Fruit fly (Drosophila melanogaster): ENCODE measurements around the gene CalpC.

The CalpC gene

dm6 chrX:16331562-16332233, 6.1 kb downstream of the CalpC start (continued):
- TF ChIP-seq dm (GFP tag; optimal IDR thresholded peaks at IDR 0.05) (no peak), CG7357 (GFP tag; IDR thresholded peaks at IDR 0.05) (peak; percentile 12; the same call in 2 of the 3 replicates), trem (tag; optimal IDR thresholded peaks at IDR 0.05) (no peak), az2 (GFP tag; optimal IDR thresholded peaks at IDR 0.05) (no peak), CG30431 (GFP tag; optimal IDR thresholded peaks at IDR 0.05) (no peak), hbn (GFP tag; IDR thresholded peaks at IDR 0.05; ENCODE audit: partially characterized antibody) (peak; percentile 72), E2f2 (GFP tag; IDR thresholded peaks at IDR 0.05) (peak; percentile 34), Myb (GFP tag; optimal IDR thresholded peaks at IDR 0.05) (peak; percentile 84), wek (GFP tag; optimal IDR thresholded peaks at IDR 0.05) (peak; percentile 2), CG2678 (tag; optimal IDR thresholded peaks at IDR 0.05) (no peak), ranshi (GFP tag; IDR thresholded peaks at IDR 0.05) (no peak), pfk (GFP tag; optimal IDR thresholded peaks at IDR 0.05) (peak; percentile 95), Atf6 (GFP tag; IDR thresholded peaks at IDR 0.05) (no peak), Aef1 (GFP tag; IDR thresholded peaks at IDR 0.05) (no peak), CG9932 (GFP tag; IDR thresholded peaks at IDR 0.05) (peak; percentile 69), CG10565 (GFP tag; optimal IDR thresholded peaks at IDR 0.05) (no peak), jumu (GFP tag; optimal IDR thresholded peaks at IDR 0.05) (no peak), CG1647 (GFP tag; optimal IDR thresholded peaks at IDR 0.05) (no peak), slou (GFP tag; optimal IDR thresholded peaks at IDR 0.05) (no peak), br (optimal IDR thresholded peaks at IDR 0.05) (no peak), so (GFP tag; IDR thresholded peaks at IDR 0.05) (no peak), Sin3A (optimal IDR thresholded peaks at IDR 0.05) (peak; percentile 21), CHES-1-like (GFP tag; optimal IDR thresholded peaks at IDR 0.05) (peak; percentile 24), CG3281 (GFP tag; optimal IDR thresholded peaks at IDR 0.05) (no peak), Bgb (GFP tag; IDR thresholded peaks at IDR 0.05; ENCODE audit: partially characterized antibody) (peak; percentile 89), Fer1 (GFP tag; optimal IDR thresholded peaks at IDR 0.05) (no peak), CG9437 (GFP tag; optimal IDR thresholded peaks at IDR 0.05) (no peak), CG12299 (tag; optimal IDR thresholded peaks at IDR 0.05) (no peak), NFAT (GFP tag; IDR thresholded peaks at IDR 0.05) (no peak), Med (GFP tag) (peak; percentile 60), CG15514 (GFP tag; optimal IDR thresholded peaks at IDR 0.05) (peak; percentile 90), Chrac-16 (GFP tag; optimal IDR thresholded peaks at IDR 0.05) (no peak), shn (GFP tag; optimal IDR thresholded peaks at IDR 0.05) (no peak), insv (GFP tag; optimal IDR thresholded peaks at IDR 0.05) (no peak), stc (GFP tag; IDR thresholded peaks at IDR 0.05) (no peak), CG34224 (GFP tag; IDR thresholded peaks at IDR 0.05; ENCODE audit: partially characterized antibody) (peak; percentile 78), twi (tag; optimal IDR thresholded peaks at IDR 0.05) (no peak), dati (GFP tag; IDR thresholded peaks at IDR 0.05) (no peak), HLH4C (GFP tag; IDR thresholded peaks at IDR 0.05; ENCODE audit: partially characterized antibody) (peak; percentile 68), CG13894 (tag; optimal IDR thresholded peaks at IDR 0.05) (no peak), CG18599 (GFP tag; optimal IDR thresholded peaks at IDR 0.05) (no peak), Rx (GFP tag; IDR thresholded peaks at IDR 0.05) (no peak), Opbp (GFP tag; IDR thresholded peaks at IDR 0.05; ENCODE audit: partially characterized antibody) (peak; percentile 89), sna (GFP tag; IDR thresholded peaks at IDR 0.05; ENCODE audit: partially characterized antibody) (peak; percentile 70)
